Comparison of ENCODE assay signal across 1 fruit fly cellular context in the genomic region with DNA sequence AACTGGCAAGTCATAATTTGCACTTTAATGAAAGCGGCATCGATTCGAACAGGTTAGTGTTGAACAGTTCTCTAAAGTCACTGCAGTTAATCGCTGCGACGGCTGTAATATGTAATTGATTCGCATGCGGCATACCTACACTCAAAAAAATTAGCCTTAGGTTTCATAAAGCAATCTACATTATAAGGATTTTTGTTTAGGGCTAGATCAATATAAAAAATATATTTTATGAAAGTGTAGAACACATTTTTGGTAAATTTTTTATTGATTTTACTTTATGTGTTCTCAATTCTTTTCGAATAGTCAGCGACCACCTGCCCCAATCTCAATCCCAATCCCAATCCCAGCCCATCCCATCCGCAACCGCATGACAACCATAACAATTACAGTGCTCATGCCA.
TF ChIP-seq lines count a peak whose summit lies in the region.

No protein-coding gene starts in this region.

TF ChIP-seq in whole organism, prepupa, 60 proteins besides CTCF, POLR2A, EP300 and RAD21 (continued from another document):
- TF ChIP-seq CG11762 (GFP tag; optimal IDR thresholded peaks at IDR 0.05; lab: Kevin White, UChicago; ENCODE audit: insufficient read depth) (no peak), Met (GFP tag; optimal IDR thresholded peaks at IDR 0.05; lab: Kevin White, UChicago) (no peak), CG11902 (GFP tag; optimal IDR thresholded peaks at IDR 0.05; lab: Kevin White, UChicago) (no peak), Hr4 (GFP tag; optimal IDR thresholded peaks at IDR 0.05; lab: Kevin White, UChicago) (peak; percentile 18), Lpt (GFP tag; optimal IDR thresholded peaks at IDR 0.05; lab: Kevin White, UChicago) (no peak), CG6276 (GFP tag; optimal IDR thresholded peaks at IDR 0.05; lab: Kevin White, UChicago) (no peak), achi (GFP tag; optimal IDR thresholded peaks at IDR 0.05; lab: Kevin White, UChicago) (peak; percentile 1), OdsH (GFP tag; optimal IDR thresholded peaks at IDR 0.05; lab: Kevin White, UChicago) (peak; percentile 20), CG3032 (tag; optimal IDR thresholded peaks at IDR 0.05; lab: Kevin White, UChicago) (no peak), dac (GFP tag; optimal IDR thresholded peaks at IDR 0.05; lab: Kevin White, UChicago) (no peak), CG34406 (GFP tag; optimal IDR thresholded peaks at IDR 0.05; lab: Kevin White, UChicago) (no peak), CG6163 (GFP tag; IDR thresholded peaks at IDR 0.05; lab: Robert Waterston, UW) (peak; percentile 41; the same call in 1 of the 3 replicates), CG9139 (GFP tag; optimal IDR thresholded peaks at IDR 0.05; lab: Kevin White, UChicago) (no peak), fd59A (GFP tag; optimal IDR thresholded peaks at IDR 0.05; lab: Kevin White, UChicago) (no peak), CG8632 (GFP tag; optimal IDR thresholded peaks at IDR 0.05; lab: Kevin White, UChicago) (no peak), CG4318 (GFP tag; optimal IDR thresholded peaks at IDR 0.05; lab: Kevin White, UChicago) (no peak), pdm3 (GFP tag; optimal IDR thresholded peaks at IDR 0.05; lab: Kevin White, UChicago) (peak; percentile 12), CG10669 (GFP tag; optimal IDR thresholded peaks at IDR 0.05; lab: Kevin White, UChicago) (no peak)
